Worm (Caenorhabditis elegans): ENCODE data around the gene K09H11.9.

K09H11.9 gene

DNA sequence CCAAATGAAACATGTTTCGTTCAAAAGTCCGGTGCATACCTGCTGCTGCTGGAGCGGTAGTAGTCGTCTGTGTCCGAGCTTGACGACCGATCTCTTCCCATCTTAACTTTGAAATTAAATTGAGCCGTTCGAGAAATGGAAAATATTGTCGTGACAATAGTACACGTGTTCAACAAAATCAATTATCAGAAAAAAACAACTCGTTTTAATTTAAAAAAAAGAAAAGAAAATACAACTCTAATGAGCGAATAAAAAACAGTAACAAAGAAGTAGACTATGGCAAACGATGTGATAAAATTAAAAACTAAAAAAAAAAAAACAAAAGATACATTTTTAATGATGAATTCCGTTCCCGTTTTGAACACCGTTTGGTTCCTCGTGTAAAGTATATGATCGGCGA, 33.9 kb downstream of the K09H11.9 start, which contains the start of gene prp-39 (continued):
- TF ChIP-seq tbx-7 (tag; optimal IDR thresholded peaks at IDR 0.05) (no peak), ama-1 (optimal IDR thresholded peaks at IDR 0.05) (no peak)

DNA sequence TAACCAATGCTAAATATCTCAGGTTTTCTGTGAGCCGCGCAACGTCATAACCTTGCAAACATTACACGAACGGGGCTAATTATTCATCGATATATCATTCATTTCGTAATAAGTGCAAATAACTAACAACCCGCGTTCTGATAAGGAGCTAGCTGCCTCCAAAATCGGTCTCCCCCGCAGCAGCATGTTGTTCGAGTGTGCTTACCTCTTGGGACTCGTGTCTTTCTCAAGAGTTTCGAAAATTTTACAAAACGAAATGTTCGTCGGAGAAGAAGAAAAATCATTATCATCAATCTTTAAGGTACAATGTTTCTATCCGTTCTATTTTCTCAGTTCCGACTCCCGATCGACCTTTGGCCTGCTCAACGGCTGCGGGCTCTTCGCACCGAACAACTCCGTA, 38.5 kb downstream of the K09H11.9 start:
- TF ChIP-seq elt-2 (tag; optimal IDR thresholded peaks at IDR 0.05): peak; percentile 4
- TF ChIP-seq F13H6.1 (tag; optimal IDR thresholded peaks at IDR 0.05): no peak
- peak; percentile 3 for TF ChIP-seq pha-2 (tag; optimal IDR thresholded peaks at IDR 0.05)

DNA sequence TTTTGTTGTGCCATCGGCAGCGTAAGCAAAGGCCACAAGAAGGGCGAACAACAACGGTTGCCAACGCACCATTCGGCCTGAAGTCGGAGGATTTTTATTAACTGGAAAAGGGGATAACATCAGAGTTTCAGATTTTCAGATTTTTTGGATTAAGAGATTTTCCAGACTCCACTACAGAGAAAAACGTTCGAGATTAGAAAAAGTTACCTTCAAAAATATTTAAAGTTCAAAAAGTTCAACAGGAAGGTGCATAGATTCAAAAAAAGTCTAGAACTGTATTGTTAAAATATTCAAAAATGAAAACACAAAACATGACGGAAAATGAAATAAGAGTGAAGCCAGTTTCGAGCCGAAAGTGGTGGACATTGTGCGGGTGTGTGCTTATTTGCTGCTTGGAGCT, 40.4 kb downstream of the K09H11.9 start, which contains the start of gene pqn-13:
Gene pqn-13, minus strand, starts transcription at position 101 of the 400 bp plus-strand sequence.
- TF ChIP-seq lin-11 (tag; optimal IDR thresholded peaks at IDR 0.05): no peak
- TF ChIP-seq ceh-22 (tag; optimal IDR thresholded peaks at IDR 0.05): no peak
- TF ChIP-seq fkh-10 (GFP tag; optimal IDR thresholded peaks at IDR 0.05): no peak
- TF ChIP-seq ceh-14 (tag; optimal IDR thresholded peaks at IDR 0.05): no peak
- no peak for TF ChIP-seq rnt-1 (tag; optimal IDR thresholded peaks at IDR 0.05)
- TF ChIP-seq mec-3 (tag; optimal IDR thresholded peaks at IDR 0.05; ENCODE audit: borderline replicate concordance): no peak
- no peak for TF ChIP-seq tbx-7 (tag; optimal IDR thresholded peaks at IDR 0.05)
- no peak for TF ChIP-seq ceh-30 (tag; optimal IDR thresholded peaks at IDR 0.05)
- TF ChIP-seq K02D7.2 (tag; optimal IDR thresholded peaks at IDR 0.05): no peak
- no peak for TF ChIP-seq ceh-6 (GFP tag; optimal IDR thresholded peaks at IDR 0.05)
- TF ChIP-seq Y22D7AL.16 (tag; optimal IDR thresholded peaks at IDR 0.05): no peak
- no peak for TF ChIP-seq ceh-24 (tag; optimal IDR thresholded peaks at IDR 0.05)
- TF ChIP-seq unc-86 (tag; optimal IDR thresholded peaks at IDR 0.05): no peak

DNA sequence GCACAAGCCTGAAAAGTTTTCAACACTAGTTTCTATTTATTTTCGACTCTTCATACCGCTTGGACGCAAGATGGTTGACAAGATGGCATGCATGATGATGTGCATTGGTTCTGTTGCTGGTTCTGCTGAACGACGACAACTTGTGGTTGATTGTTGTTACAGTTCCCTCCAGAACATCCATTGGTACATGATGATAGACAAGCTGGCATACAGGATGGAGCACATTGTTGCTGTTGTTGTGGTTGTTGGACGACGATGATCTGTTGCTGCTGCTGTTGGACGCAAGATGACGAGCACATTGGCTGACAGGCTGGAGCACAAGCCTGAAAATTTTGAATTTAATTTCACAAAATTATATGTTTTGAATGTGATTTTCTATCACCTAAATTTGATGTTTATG, 44.1 kb downstream of the K09H11.9 start:
- no peak for TF ChIP-seq eyg-1 (tag; optimal IDR thresholded peaks at IDR 0.05)
- no peak for TF ChIP-seq odd-2 (tag; optimal IDR thresholded peaks at IDR 0.05)
- TF ChIP-seq fkh-6 (tag; optimal IDR thresholded peaks at IDR 0.05): no peak
- TF ChIP-seq ttx-3 (tag; optimal IDR thresholded peaks at IDR 0.05): no peak
- no peak for TF ChIP-seq gmeb-2 (tag; optimal IDR thresholded peaks at IDR 0.05)

DNA sequence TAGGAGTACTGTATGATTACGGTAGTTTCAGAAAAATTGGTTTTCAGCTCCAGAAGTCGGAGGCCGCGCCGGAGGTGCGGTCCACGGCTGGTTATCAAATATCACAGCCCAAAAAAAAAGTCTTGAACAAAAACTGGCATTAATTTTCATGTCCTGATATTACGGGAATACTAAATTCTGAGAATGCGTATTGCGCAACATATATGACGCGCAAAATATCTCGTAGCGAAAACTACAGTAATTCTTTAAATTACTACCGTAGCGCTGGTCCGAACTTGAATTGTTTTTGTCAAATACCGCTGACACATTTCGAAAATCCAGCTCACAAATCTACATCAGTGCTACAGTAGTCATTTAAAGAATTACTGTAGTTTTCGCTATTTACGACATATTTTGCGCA, 47.4 kb downstream of the K09H11.9 start:
- no peak for TF ChIP-seq lim-6 (tag; optimal IDR thresholded peaks at IDR 0.05)
- TF ChIP-seq odd-2 (tag; optimal IDR thresholded peaks at IDR 0.05): no peak
- no peak for TF ChIP-seq tbx-2 (tag; optimal IDR thresholded peaks at IDR 0.05)
- no peak for TF ChIP-seq T23F11.4 (GFP tag; optimal IDR thresholded peaks at IDR 0.05)
- TF ChIP-seq C38D4.7 (GFP tag; optimal IDR thresholded peaks at IDR 0.05): no peak
- TF ChIP-seq hlh-13 (GFP tag; optimal IDR thresholded peaks at IDR 0.05): no peak
- no peak for TF ChIP-seq ceh-6 (GFP tag; optimal IDR thresholded peaks at IDR 0.05)
- no peak for TF ChIP-seq dve-1 (tag; optimal IDR thresholded peaks at IDR 0.05)
- TF ChIP-seq mec-3 (tag; optimal IDR thresholded peaks at IDR 0.05; ENCODE audit: borderline replicate concordance): no peak
- TF ChIP-seq pag-3 (tag; optimal IDR thresholded peaks at IDR 0.05; ENCODE audit: borderline replicate concordance): no peak
- no peak for TF ChIP-seq ceh-24 (tag; optimal IDR thresholded peaks at IDR 0.05)
- no peak for TF ChIP-seq nhr-11 (tag; optimal IDR thresholded peaks at IDR 0.05)
- no peak for TF ChIP-seq fkh-6 (tag; optimal IDR thresholded peaks at IDR 0.05)
- TF ChIP-seq pqm-1 (tag; optimal IDR thresholded peaks at IDR 0.05): no peak
- no peak for TF ChIP-seq sox-2 (GFP tag; IDR thresholded peaks at IDR 0.05)
- no peak for TF ChIP-seq ceh-30 (tag; optimal IDR thresholded peaks at IDR 0.05)
- no peak for TF ChIP-seq nhr-232 (tag; optimal IDR thresholded peaks at IDR 0.05)

DNA sequence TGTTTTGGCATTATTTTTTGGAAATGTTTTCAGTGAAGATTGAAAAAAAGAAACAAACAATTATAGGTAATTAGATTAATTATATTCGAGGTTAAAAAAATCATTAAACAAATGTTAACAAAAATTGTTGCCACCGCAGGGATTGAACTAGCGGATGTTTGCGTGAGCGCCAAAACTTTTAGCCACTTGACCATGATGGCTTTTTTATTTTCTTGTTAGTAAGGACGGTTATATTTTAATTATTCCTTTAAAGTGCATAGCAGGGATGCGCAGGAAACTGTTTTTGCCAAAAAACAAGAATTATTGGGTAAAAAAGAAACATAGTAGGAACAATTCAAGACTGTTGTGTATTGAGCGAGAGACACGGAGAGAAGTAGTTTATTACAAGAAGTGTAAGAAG, 49.1 kb downstream of the K09H11.9 start:
- TF ChIP-seq fkh-6 (tag; optimal IDR thresholded peaks at IDR 0.05): no peak
- no peak for TF ChIP-seq nhr-232 (tag; optimal IDR thresholded peaks at IDR 0.05)
- no peak for TF ChIP-seq fkh-10 (GFP tag; optimal IDR thresholded peaks at IDR 0.05)
- no peak for TF ChIP-seq hlh-30 (tag; optimal IDR thresholded peaks at IDR 0.05; ENCODE audit: insufficient read depth)
- TF ChIP-seq C38D4.7 (GFP tag; optimal IDR thresholded peaks at IDR 0.05): no peak
- TF ChIP-seq ama-1 (optimal IDR thresholded peaks at IDR 0.05): no peak
- no peak for TF ChIP-seq eyg-1 (tag; optimal IDR thresholded peaks at IDR 0.05)
- TF ChIP-seq gmeb-2 (tag; optimal IDR thresholded peaks at IDR 0.05): no peak
- no peak for TF ChIP-seq hlh-8 (tag; optimal IDR thresholded peaks at IDR 0.05)
